Fruit fly (Drosophila melanogaster) whole organism, embryonic: ENCODE data around the gene GatB.

Experiments
- ATbp ChIP-seq: fragments of 200-800 bp; sonication (Bioruptor generic); optimal IDR thresholded peaks from 2 replicates; lab custom pipeline; 2017; ENCODE audit warnings: missing biosample characterization, mild to moderate bottlenecking, missing genetic modification characterization, missing genetic modification reagents
- Atf3 ChIP-seq: fragments of 200-800 bp; sonication (Bioruptor generic); optimal IDR thresholded peaks from 3 replicates; lab custom pipeline; 2016; ENCODE audit warnings: missing biosample characterization, missing genetic modification characterization
- B-H2 ChIP-seq: fragments of 200-800 bp; sonication (Bioruptor generic); optimal IDR thresholded peaks from 2 replicates; lab custom pipeline; 2018; ENCODE audit warnings: missing biosample characterization, mild to moderate bottlenecking, missing genetic modification characterization
- Bgb ChIP-seq: fragments of 200-800 bp; sonication (Bioruptor generic); IDR thresholded peaks from 2 replicates; pipeline ENCODE4 v1.3.6; 2022; ENCODE audit warnings: missing biosample characterization, missing genetic modification characterization; ENCODE audit not compliant: partially characterized antibody
- Bteb2 ChIP-seq: fragments of 200-800 bp; sonication (Bioruptor generic); optimal IDR thresholded peaks from 2 replicates; lab custom pipeline; 2016; ENCODE audit warnings: missing biosample characterization, missing genetic modification characterization
- CG10366 ChIP-seq: fragments of 200-800 bp; sonication (Bioruptor generic); IDR thresholded peaks from 2 replicates; pipeline ENCODE4 v1.3.6; 2022; ENCODE audit warnings: missing biosample characterization, missing genetic modification characterization
- CG10462 ChIP-seq: fragments of 200-800 bp; sonication (Bioruptor generic); optimal IDR thresholded peaks from 2 replicates; lab custom pipeline; 2016; ENCODE audit warnings: missing biosample characterization, missing genetic modification characterization
- CG14965 ChIP-seq: fragments of 200-800 bp; sonication (Bioruptor generic); optimal IDR thresholded peaks from 2 replicates; lab custom pipeline; 2016; ENCODE audit warnings: missing biosample characterization, missing genetic modification characterization, borderline replicate concordance
- CG17361 ChIP-seq: fragments of 200-800 bp; sonication (Bioruptor generic); IDR thresholded peaks from 3 replicates; pipeline ENCODE4 v1.3.6; 2022; ENCODE audit warnings: missing biosample characterization, missing genetic modification characterization
- CG17912 ChIP-seq: fragments of 200-800 bp; sonication (Bioruptor generic); optimal IDR thresholded peaks from 2 replicates; lab custom pipeline; 2018; ENCODE audit warnings: missing biosample characterization, mild to moderate bottlenecking, missing genetic modification characterization
- CG1792 ChIP-seq: fragments of 200-800 bp; sonication (Bioruptor generic); optimal IDR thresholded peaks from 2 replicates; lab custom pipeline; 2016; ENCODE audit warnings: missing biosample characterization, missing genetic modification characterization
- CG3163 ChIP-seq: fragments of 200-800 bp; sonication (Bioruptor generic); optimal IDR thresholded peaks from 3 replicates; lab custom pipeline; 2016; ENCODE audit warnings: missing biosample characterization, missing genetic modification characterization
- CG32532 ChIP-seq: fragments of 200-800 bp; sonication (Bioruptor generic); IDR thresholded peaks from 2 replicates; pipeline ENCODE4 v1.3.6; 2022; ENCODE audit warnings: missing biosample characterization, missing genetic modification characterization
- CG6254 ChIP-seq: fragments of 200-800 bp; sonication (Bioruptor generic); optimal IDR thresholded peaks from 3 replicates; lab custom pipeline; 2017; ENCODE audit warnings: mild to moderate bottlenecking, missing biosample characterization, missing genetic modification reagents, missing genetic modification characterization
- CG6689 ChIP-seq: fragments of 200-800 bp; sonication (Bioruptor generic); IDR thresholded peaks from 2 replicates; pipeline ENCODE4 v1.3.6; 2022; ENCODE audit warnings: missing biosample characterization, missing genetic modification characterization
- CG7745 ChIP-seq: fragments of 200-800 bp; sonication (Bioruptor generic); optimal IDR thresholded peaks from 2 replicates; lab custom pipeline; 2018; ENCODE audit warnings: missing biosample characterization, mild to moderate bottlenecking, missing genetic modification characterization, moderate library complexity
- CkIIα-i1 ChIP-seq: fragments of 200-800 bp; sonication (Bioruptor generic); IDR thresholded peaks from 2 replicates; pipeline ENCODE4 v1.3.6; 2022; ENCODE audit warnings: missing biosample characterization, missing genetic modification characterization
- ERR ChIP-seq: fragments of 200-800 bp; sonication (Bioruptor generic); optimal IDR thresholded peaks from 2 replicates; lab custom pipeline; 2016; ENCODE audit warnings: missing biosample characterization, missing genetic modification characterization
- Fer3 ChIP-seq: fragments of 200-800 bp; sonication (Bioruptor generic); optimal IDR thresholded peaks from 2 replicates; lab custom pipeline; 2018; ENCODE audit warnings: missing biosample characterization, mild to moderate bottlenecking, missing genetic modification characterization, moderate library complexity
- Gsc ChIP-seq: fragments of 200-800 bp; sonication (Bioruptor generic); IDR thresholded peaks from 2 replicates; pipeline ENCODE4 v1.3.6; 2022; ENCODE audit warnings: missing biosample characterization, missing genetic modification characterization
- Hr3 ChIP-seq: fragments of 200-800 bp; sonication (Bioruptor generic); optimal IDR thresholded peaks from 3 replicates; lab custom pipeline; 2016; ENCODE audit warnings: missing biosample characterization, missing genetic modification characterization
- Hr78 ChIP-seq, 2 experiments: fragments of 200-800 bp in 1 of 2; fragments of >200 bp in 1 of 2; sonication (Bioruptor generic) in 1 of 2; optimal IDR thresholded peaks; 2 replicates each; lab custom pipeline; 2017 to 2019; ENCODE audit warnings: missing biosample characterization in 2 of 2, missing genetic modification characterization in 2 of 2, mild to moderate bottlenecking in 1 of 2, moderate library complexity in 1 of 2
- MBD-R2 ChIP-seq: fragments of 200-800 bp; sonication (Bioruptor generic); IDR thresholded peaks from 2 replicates; pipeline ENCODE4 v1.3.6; 2022; ENCODE audit warnings: missing biosample characterization, missing genetic modification characterization
- Mrtf ChIP-seq: fragments of 200-800 bp; sonication (Bioruptor generic); IDR thresholded peaks from 3 replicates; pipeline ENCODE4 v1.3.6; 2022; ENCODE audit warnings: missing biosample characterization, missing genetic modification characterization
- Oli ChIP-seq: fragments of 200-800 bp; sonication (Bioruptor generic); optimal IDR thresholded peaks from 2 replicates; lab custom pipeline; 2018; ENCODE audit warnings: missing biosample characterization, mild to moderate bottlenecking, missing genetic modification characterization, moderate library complexity
- Rfx ChIP-seq: fragments of 200-800 bp; sonication (Bioruptor generic); IDR thresholded peaks from 2 replicates; pipeline ENCODE4 v1.3.6; 2022; ENCODE audit warnings: missing biosample characterization, missing genetic modification characterization
- Sox100B ChIP-seq: fragments of 200-800 bp; sonication (Bioruptor generic); optimal IDR thresholded peaks from 3 replicates; lab custom pipeline; 2018; ENCODE audit warnings: missing biosample characterization, mild to moderate bottlenecking, missing genetic modification characterization
- Stat92E ChIP-seq, 3 experiments: fragments of >200 bp in 2 of 3; fragments of 200-800 bp in 1 of 3; sonication (Bioruptor generic) in 1 of 3; optimal IDR thresholded peaks; 2 replicates each; lab custom pipeline; 2017 to 2019; ENCODE audit warnings: missing biosample characterization in 3 of 3, missing genetic modification characterization in 3 of 3, mild to moderate bottlenecking in 1 of 3, moderate library complexity in 1 of 3
- amos ChIP-seq: fragments of 200-800 bp; sonication (Bioruptor generic); IDR thresholded peaks from 2 replicates; pipeline ENCODE4 v1.3.6; 2022; ENCODE audit warnings: missing biosample characterization, missing genetic modification characterization; ENCODE audit not compliant: partially characterized antibody
- bbx ChIP-seq: fragments of 200-800 bp; sonication (Bioruptor generic); IDR thresholded peaks from 2 replicates; pipeline ENCODE4 v1.3.6; 2022; ENCODE audit warnings: missing biosample characterization, missing genetic modification characterization; ENCODE audit not compliant: partially characterized antibody
- cad ChIP-seq: fragments of >200 bp; optimal IDR thresholded peaks from 2 replicates; lab custom pipeline; 2017; ENCODE audit warnings: missing biosample characterization, missing genetic modification characterization
- ci ChIP-seq: fragments of 200-800 bp; sonication (Bioruptor generic); IDR thresholded peaks from 3 replicates; pipeline ENCODE4 v1.3.6; 2022; ENCODE audit warnings: missing biosample characterization, missing genetic modification characterization
- corto ChIP-seq: fragments of 200-800 bp; sonication (Bioruptor generic); optimal IDR thresholded peaks from 2 replicates; lab custom pipeline; 2016; ENCODE audit warnings: missing biosample characterization, mild to moderate bottlenecking, missing genetic modification characterization, moderate library complexity
- danr ChIP-seq: fragments of 200-800 bp; sonication (Bioruptor generic); IDR thresholded peaks from 2 replicates; pipeline ENCODE4 v1.3.6; 2022; ENCODE audit warnings: missing biosample characterization, missing genetic modification characterization
- dm ChIP-seq: fragments of 200-800 bp; sonication (Bioruptor generic); optimal IDR thresholded peaks from 3 replicates; lab custom pipeline; 2016; ENCODE audit warnings: missing biosample characterization, missing genetic modification characterization
- ewg ChIP-seq: fragments of 200-800 bp; sonication (Bioruptor generic); optimal IDR thresholded peaks from 3 replicates; lab custom pipeline; 2017; ENCODE audit warnings: mild to moderate bottlenecking, missing biosample characterization, missing genetic modification reagents, missing genetic modification characterization
- ftz-f1 ChIP-seq: fragments of 200-800 bp; sonication (Bioruptor generic); optimal IDR thresholded peaks from 2 replicates; lab custom pipeline; 2016; ENCODE audit warnings: missing biosample characterization, missing genetic modification characterization
- fu2 ChIP-seq: fragments of 200-800 bp; sonication (Bioruptor generic); optimal IDR thresholded peaks from 2 replicates; lab custom pipeline; 2016; ENCODE audit warnings: missing biosample characterization, missing genetic modification characterization
- hbn ChIP-seq: fragments of 200-800 bp; sonication (Bioruptor generic); IDR thresholded peaks from 2 replicates; pipeline ENCODE4 v1.3.6; 2022; ENCODE audit warnings: missing biosample characterization, missing genetic modification characterization; ENCODE audit not compliant: partially characterized antibody
- hth ChIP-seq: fragments of >200 bp; optimal IDR thresholded peaks from 2 replicates; lab custom pipeline; 2017; ENCODE audit warnings: inconsistent platforms
- ken ChIP-seq: fragments of 200-800 bp; sonication (Bioruptor generic); IDR thresholded peaks from 3 replicates; pipeline ENCODE4 v1.3.6; 2022; ENCODE audit warnings: missing biosample characterization, missing genetic modification characterization
- klu ChIP-seq: fragments of 200-800 bp; sonication (Bioruptor generic); IDR thresholded peaks from 2 replicates; pipeline ENCODE4 v1.3.6; 2022; ENCODE audit warnings: missing biosample characterization, missing genetic modification characterization
- lov ChIP-seq, 2 experiments: fragments of 200-800 bp in 1 of 2; fragments of >200 bp in 1 of 2; sonication (Bioruptor generic) in 1 of 2; IDR thresholded peaks in 1 of 2; optimal IDR thresholded peaks in 1 of 2; 2 replicates in 1 of 2; 3 replicates in 1 of 2; pipeline versions ENCODE4 v1.3.6 to Lab custom; 2017 to 2022; ENCODE audit warnings: missing biosample characterization in 1 of 2, missing genetic modification characterization in 1 of 2
- mam ChIP-seq: fragments of 200-800 bp; sonication (Bioruptor generic); optimal IDR thresholded peaks from 3 replicates; lab custom pipeline; 2016; ENCODE audit warnings: missing biosample characterization, missing genetic modification characterization
- nerfin-1 ChIP-seq: fragments of 200-800 bp; sonication (Bioruptor generic); optimal IDR thresholded peaks from 3 replicates; lab custom pipeline; 2019; ENCODE audit warnings: missing biosample characterization, mild to moderate bottlenecking, missing genetic modification characterization, moderate library complexity
- otp ChIP-seq: fragments of 200-800 bp; sonication (Bioruptor generic); IDR thresholded peaks from 3 replicates; pipeline ENCODE4, ENCODE4 v1.3.6; 2022; ENCODE audit warnings: missing biosample characterization, missing genetic modification characterization
- peb ChIP-seq: fragments of 200-800 bp; sonication (Bioruptor generic); IDR thresholded peaks from 2 replicates; pipeline ENCODE4 v1.3.6; 2022; ENCODE audit warnings: missing biosample characterization, missing genetic modification characterization
- salm ChIP-seq: fragments of 200-800 bp; sonication (Bioruptor generic); optimal IDR thresholded peaks from 2 replicates; lab custom pipeline; 2018; ENCODE audit warnings: missing biosample characterization, mild to moderate bottlenecking, missing genetic modification characterization
- slp2 ChIP-seq: fragments of 200-800 bp; sonication (Bioruptor generic); optimal IDR thresholded peaks from 2 replicates; lab custom pipeline; 2016; ENCODE audit warnings: missing biosample characterization, missing genetic modification characterization
- tin ChIP-seq: fragments of 200-800 bp; sonication (Bioruptor generic); optimal IDR thresholded peaks from 3 replicates; lab custom pipeline; 2016; ENCODE audit warnings: missing biosample characterization, missing genetic modification characterization

Gene GatB

dm6 chr3R:24108902-24109389 is 21.1 kb downstream of the GatB start, which contains the start of the genes eIF4EHP and CG18428 (continued):
- peak in 1 of 3 experiments; percentile 98 for TF ChIP-seq Stat92E (GFP tag; optimal IDR thresholded peaks at IDR 0.05; lab: Kevin White, UChicago)
- peak; percentile 82 for TF ChIP-seq corto (GFP tag; lab: Kevin White, UChicago)
- TF ChIP-seq CG32532 (GFP tag; lab: Robert Waterston, UW), result no peak
- peak; percentile 81 for TF ChIP-seq slp2 (GFP tag; lab: Kevin White, UChicago)
- no peak for TF ChIP-seq CG6689 (GFP tag; lab: Robert Waterston, UW)
- no peak; the same call in 2 of the 3 replicates for TF ChIP-seq ci (GFP tag; lab: Robert Waterston, UW)
- peak; percentile 11 for TF ChIP-seq CG14965 (GFP tag; lab: Kevin White, UChicago)
- no peak for TF ChIP-seq danr (GFP tag; lab: Robert Waterston, UW)
- TF ChIP-seq CG3163 (GFP tag; lab: Kevin White, UChicago), result peak; percentile 62
- TF ChIP-seq CG17361, result no peak
- peak; percentile 94 for TF ChIP-seq mam (GFP tag; lab: Kevin White, UChicago)
- peak; percentile 89 for TF ChIP-seq dm (GFP tag; lab: Kevin White, UChicago)
- TF ChIP-seq CG10462 (GFP tag; lab: Kevin White, UChicago), result peak; percentile 97
- TF ChIP-seq Mrtf (GFP tag; lab: Robert Waterston, UW), result no peak; the same call in 1 of the 3 replicates
- no peak for TF ChIP-seq hbn (GFP tag; lab: Robert Waterston, UW)
- peak; percentile 81 for TF ChIP-seq CG1792
- peak; percentile 96; the same call in 1 of the 3 replicates for TF ChIP-seq otp (GFP tag; lab: Robert Waterston, UW)
- 0 out of 3 replicates have a peak, but pooled peaks have one; percentile 97 for TF ChIP-seq ken (GFP tag; lab: Robert Waterston, UW)
- no peak; the same call in 1 of the 2 replicates for TF ChIP-seq MBD-R2 (GFP tag; lab: Robert Waterston, UW)
- no peak for TF ChIP-seq Bgb (GFP tag; lab: Robert Waterston, UW)
- no peak for TF ChIP-seq CG10366 (GFP tag; lab: Robert Waterston, UW)
- TF ChIP-seq CG17912 (GFP tag; lab: Kevin White, UChicago), result peak; percentile 96
- peak; percentile 90 for TF ChIP-seq Bteb2 (GFP tag; lab: Kevin White, UChicago)
- no peak; the same call in 1 of the 2 replicates for TF ChIP-seq klu (GFP tag; lab: Robert Waterston, UW)
- peak; percentile 89; the same call in 1 of the 2 replicates for TF ChIP-seq CkIIα-i1
- peak; percentile 97 for TF ChIP-seq ATbp
- peak; percentile 77 for TF ChIP-seq ERR (GFP tag; lab: Kevin White, UChicago)
- peak; percentile 99 for TF ChIP-seq Oli (tag; lab: Kevin White, UChicago)
- TF ChIP-seq Sox100B, result peak; percentile 100
- peak; percentile 98 for TF ChIP-seq tin (GFP tag; lab: Kevin White, UChicago)
- TF ChIP-seq Rfx (GFP tag; lab: Robert Waterston, UW), result no peak
- peak; percentile 95 for TF ChIP-seq CG6254
- TF ChIP-seq B-H2 (GFP tag; lab: Kevin White, UChicago), result peak; percentile 100
- no peak; the same call in none of the 2 replicates for TF ChIP-seq peb (GFP tag; lab: Robert Waterston, UW)
- peak; percentile 86 for TF ChIP-seq CG7745 (tag; lab: Kevin White, UChicago)
- peak in 1 of 2 experiments; percentile 96 for TF ChIP-seq Hr78 (GFP tag; optimal IDR thresholded peaks at IDR 0.05; lab: Kevin White, UChicago)
- peak; percentile 100 for TF ChIP-seq Hr3 (GFP tag; lab: Kevin White, UChicago)
- no peak for TF ChIP-seq hth
- peak; percentile 99 for TF ChIP-seq nerfin-1 (tag; lab: Kevin White, UChicago)
- TF ChIP-seq Fer3 (tag; lab: Kevin White, UChicago), result peak; percentile 100
- no peak for TF ChIP-seq cad
- no peak for TF ChIP-seq bbx (GFP tag; lab: Robert Waterston, UW)
- TF ChIP-seq Gsc, result no peak
- TF ChIP-seq Atf3, result peak; percentile 70
- TF ChIP-seq ftz-f1, result peak; percentile 48
- no peak for TF ChIP-seq lov (optimal IDR thresholded peaks at IDR 0.05; lab: Kevin White, UChicago)
- no peak for TF ChIP-seq lov (GFP tag; IDR thresholded peaks at IDR 0.05; lab: Robert Waterston, UW)
- peak; percentile 98 for TF ChIP-seq salm (tag; lab: Kevin White, UChicago)
- peak; percentile 96 for TF ChIP-seq ewg (GFP tag; lab: Kevin White, UChicago)
- peak; percentile 75 for TF ChIP-seq fu2
- no peak for TF ChIP-seq amos (GFP tag; lab: Robert Waterston, UW)
